Fruit fly (Drosophila melanogaster): Measurements from ENCODE around the gene CG2931.

DNA sequence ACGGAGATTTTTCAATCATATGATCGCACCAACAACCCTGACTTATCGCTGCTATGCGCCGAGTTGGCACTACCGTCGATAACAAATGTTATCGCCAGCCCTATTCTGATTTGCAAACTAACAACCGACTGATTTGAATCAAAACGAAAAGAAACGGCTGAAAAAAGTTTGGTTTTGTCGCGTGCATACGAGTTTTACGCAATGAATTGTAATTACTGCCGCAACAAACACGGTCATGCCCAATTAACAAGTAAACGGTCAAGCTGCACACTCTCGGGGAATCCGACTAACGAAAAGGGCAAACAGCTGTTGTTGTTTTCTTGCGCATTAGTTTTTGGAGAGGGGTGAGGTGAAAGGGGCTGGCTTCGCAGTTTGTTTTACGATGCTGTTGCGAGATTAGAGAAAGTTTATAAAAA, 3.6 kb downstream of the CG2931 start, which contains the start of the genes CG14671 and CG12746:
- TF ChIP-seq CG8478 (optimal IDR thresholded peaks at IDR 0.05) (no peak), CTCF (optimal IDR thresholded peaks at IDR 0.05) (peak in 1 of 2 experiments; percentile 9)

Data from S2 (cell line).